Worm (Caenorhabditis elegans): ENCODE measurements around the gene C49C8.2.

DNA sequence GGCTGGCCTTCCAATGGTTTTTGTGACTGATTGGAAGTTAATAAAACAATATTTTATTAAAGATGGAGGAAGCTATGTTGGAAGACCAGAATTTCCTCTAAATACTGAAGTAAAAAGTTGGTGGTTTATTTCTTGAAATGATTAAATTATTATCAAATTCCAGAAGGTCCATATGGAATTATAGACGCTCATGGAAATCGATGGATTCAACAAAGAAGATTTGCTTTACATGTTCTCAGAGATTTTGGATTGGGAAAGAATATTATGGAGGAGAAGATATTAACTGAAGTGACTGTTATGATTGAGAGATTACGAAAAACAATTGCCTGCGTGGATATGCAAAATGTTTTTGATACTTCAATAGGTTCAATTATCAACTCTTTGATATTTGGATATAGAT is 35.6 kb upstream of the C49C8.2 start:
- TF ChIP-seq pes-1 (GFP tag; IDR thresholded peaks at IDR 0.05) (no peak), ets-7 (tag; optimal IDR thresholded peaks at IDR 0.05) (no peak), F13C5.2 (tag; optimal IDR thresholded peaks at IDR 0.05) (no peak)

Data from whole organism, early embryonic.